Fruit fly (Drosophila melanogaster) whole organism, adult: ENCODE results near the gene Cyp312a1.

Experiments
- bab1 ChIP-seq: fragments of 200-800 bp; sonication (Bioruptor generic); optimal IDR thresholded peaks from 3 replicates; lab custom pipeline; 2019; ENCODE audit warnings: missing biosample characterization, mild to moderate bottlenecking, missing genetic modification characterization, moderate library complexity
- kay ChIP-seq: fragments of 200-800 bp; sonication (Bioruptor generic); peaks from one replicate; lab custom pipeline; 2016; ENCODE audit warnings: missing biosample characterization, missing genetic modification characterization, borderline replicate concordance
- pad ChIP-seq: fragments of 200-800 bp; sonication (Bioruptor generic); optimal IDR thresholded peaks from 3 replicates; lab custom pipeline; 2017; ENCODE audit warnings: missing biosample characterization, missing genetic modification characterization, mild to moderate bottlenecking, moderate library complexity, missing genetic modification reagents

DNA sequence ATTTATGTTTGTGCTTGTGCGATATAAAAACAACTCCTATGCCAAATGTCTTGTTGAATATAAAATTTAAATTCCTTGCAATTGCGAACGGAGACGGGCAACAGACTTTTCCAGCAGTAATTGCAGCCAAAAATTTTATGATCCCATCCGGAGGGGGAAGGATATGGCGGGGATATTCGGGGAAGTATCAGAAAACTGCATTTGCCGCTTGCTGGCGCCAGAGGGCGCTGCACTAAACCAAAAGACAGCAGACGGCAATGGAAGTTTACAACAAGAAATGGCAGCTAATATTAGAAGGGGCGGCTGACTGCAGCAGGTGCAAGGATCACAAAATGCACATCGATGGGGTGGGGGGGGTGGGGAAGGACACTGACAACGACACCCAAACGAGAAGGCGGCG, 28.7 kb upstream of the Cyp312a1 start:
- TF ChIP-seq kay (GFP tag; lab: Kevin White, UChicago) (no peak), pad (GFP tag; lab: Kevin White, UChicago) (no peak), bab1 (GFP tag; lab: Kevin White, UChicago) (no peak)
